Fruit fly (Drosophila melanogaster) whole organism, pupa: ENCODE data around the gene CG17141.

Experiments
- CG10348 ChIP-seq: fragments of 200-800 bp; sonication (Bioruptor generic); IDR thresholded peaks from 2 replicates; pipeline ENCODE4 v1.3.6; 2022; ENCODE audit warnings: missing biosample characterization, missing genetic modification characterization
- CG12605 ChIP-seq: fragments of 200-800 bp; sonication (Bioruptor generic); IDR thresholded peaks from 2 replicates; pipeline ENCODE4 v1.3.6; 2022; ENCODE audit warnings: missing biosample characterization, missing genetic modification characterization
- CG13204 ChIP-seq: fragments of 200-800 bp; sonication (Bioruptor generic); optimal IDR thresholded peaks from 2 replicates; lab custom pipeline; 2018; ENCODE audit warnings: missing biosample characterization, mild to moderate bottlenecking, missing genetic modification characterization, moderate library complexity
- CG14655 ChIP-seq: fragments of 200-800 bp; sonication (Bioruptor generic); optimal IDR thresholded peaks from 3 replicates; lab custom pipeline; 2017; ENCODE audit warnings: mild to moderate bottlenecking, missing biosample characterization, missing genetic modification reagents, missing genetic modification characterization
- CG15710 ChIP-seq: fragments of 200-800 bp; sonication (Bioruptor generic); optimal IDR thresholded peaks from 2 replicates; lab custom pipeline; 2018; ENCODE audit warnings: missing biosample characterization, mild to moderate bottlenecking, missing genetic modification characterization, moderate library complexity
- CG17806 ChIP-seq: fragments of 200-800 bp; sonication (Bioruptor generic); optimal IDR thresholded peaks from 2 replicates; lab custom pipeline; 2018; ENCODE audit warnings: missing biosample characterization, mild to moderate bottlenecking, missing genetic modification characterization, moderate library complexity
- CG32121 ChIP-seq: fragments of 200-800 bp; sonication (Bioruptor generic); IDR thresholded peaks from 2 replicates; pipeline ENCODE4 v1.3.6; 2022; ENCODE audit warnings: missing biosample characterization, missing genetic modification characterization
- CG34367 ChIP-seq: fragments of 200-800 bp; sonication (Bioruptor generic); optimal IDR thresholded peaks from 2 replicates; lab custom pipeline; 2018; ENCODE audit warnings: missing biosample characterization, mild to moderate bottlenecking, missing genetic modification characterization
- CG4496 ChIP-seq: fragments of 200-800 bp; sonication (Bioruptor generic); IDR thresholded peaks from 3 replicates; pipeline ENCODE4 v1.3.6; 2022; ENCODE audit warnings: missing biosample characterization, missing genetic modification characterization
- CG8159 ChIP-seq: fragments of 200-800 bp; sonication (Bioruptor generic); optimal IDR thresholded peaks from 3 replicates; lab custom pipeline; 2018; ENCODE audit warnings: missing biosample characterization, mild to moderate bottlenecking, missing genetic modification characterization, moderate library complexity
- CG8301 ChIP-seq: fragments of 200-800 bp; sonication (Bioruptor generic); optimal IDR thresholded peaks from 2 replicates; lab custom pipeline; 2018; ENCODE audit warnings: missing biosample characterization, mild to moderate bottlenecking, missing genetic modification characterization
- CG9948 ChIP-seq: fragments of 200-800 bp; sonication (Bioruptor generic); optimal IDR thresholded peaks from 2 replicates; lab custom pipeline; 2018; ENCODE audit warnings: missing biosample characterization, mild to moderate bottlenecking, missing genetic modification characterization, moderate library complexity
- D1 ChIP-seq: fragments of 200-800 bp; sonication (Bioruptor generic); optimal IDR thresholded peaks from 2 replicates; lab custom pipeline; 2018; ENCODE audit warnings: missing biosample characterization, mild to moderate bottlenecking, missing genetic modification characterization, moderate library complexity
- EcR ChIP-seq: fragments of 200-800 bp; sonication (Bioruptor generic); optimal IDR thresholded peaks from 3 replicates; lab custom pipeline; 2019; ENCODE audit warnings: missing biosample characterization, missing genetic modification characterization, mild to moderate bottlenecking, moderate library complexity, missing genetic modification reagents
- Ets98B ChIP-seq: fragments of 200-800 bp; sonication (Bioruptor generic); IDR thresholded peaks from 2 replicates; pipeline ENCODE4 v1.3.6; 2022; ENCODE audit warnings: missing biosample characterization, missing genetic modification characterization
- Pif1A ChIP-seq: fragments of 200-800 bp; sonication (Bioruptor generic); optimal IDR thresholded peaks from 3 replicates; lab custom pipeline; 2016; ENCODE audit warnings: missing biosample characterization, missing genetic modification characterization
- Pif1B ChIP-seq: fragments of 200-800 bp; sonication (Bioruptor generic); optimal IDR thresholded peaks from 3 replicates; lab custom pipeline; 2016; ENCODE audit warnings: missing biosample characterization, missing genetic modification characterization
- Snoo ChIP-seq: fragments of 200-800 bp; sonication (Bioruptor generic); optimal IDR thresholded peaks from 3 replicates; lab custom pipeline; 2017; ENCODE audit warnings: missing biosample characterization, mild to moderate bottlenecking, missing genetic modification characterization, inconsistent platforms
- fd96Ca ChIP-seq: fragments of 200-800 bp; sonication (Bioruptor generic); IDR thresholded peaks from 3 replicates; pipeline ENCODE4 v1.3.6; 2022; ENCODE audit warnings: missing biosample characterization, missing genetic modification characterization
- gl ChIP-seq: fragments of 200-800 bp; sonication (Bioruptor generic); optimal IDR thresholded peaks from 2 replicates; lab custom pipeline; 2018; ENCODE audit warnings: missing biosample characterization, mild to moderate bottlenecking, missing genetic modification characterization
- rn ChIP-seq: fragments of 200-800 bp; sonication (Bioruptor generic); IDR thresholded peaks from 2 replicates; pipeline ENCODE4 v1.3.6; 2022; ENCODE audit warnings: missing biosample characterization, missing genetic modification characterization

CG17141 gene

DNA sequence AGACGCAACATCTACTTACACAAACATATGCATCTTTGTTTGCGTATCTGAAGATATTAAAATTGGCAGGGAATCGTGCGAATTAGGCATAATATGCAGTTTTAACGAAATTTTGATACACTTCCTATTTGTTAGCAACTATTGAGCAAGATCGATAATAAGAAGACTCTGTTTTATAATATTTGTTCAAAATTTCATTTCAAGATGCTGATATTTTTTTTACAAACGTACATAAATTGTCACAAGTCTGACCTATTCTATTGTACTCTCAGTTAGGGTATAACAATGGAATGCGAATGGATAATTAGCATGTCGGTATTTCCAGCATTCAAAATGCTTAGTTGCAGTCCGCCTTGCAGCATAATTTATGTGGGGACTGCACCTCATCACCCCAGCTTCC, 19.5 kb downstream of the CG17141 start:
- TF ChIP-seq rn (0 out of 2 replicates have a peak, but pooled peaks have one; percentile 6), CG4496 (GFP tag; lab: Robert Waterston, UW) (peak; percentile 80), CG34367 (peak; percentile 31), CG9948 (tag; lab: Kevin White, UChicago) (peak; percentile 53), CG10348 (GFP tag; lab: Robert Waterston, UW) (no peak), CG12605 (GFP tag; lab: Robert Waterston, UW) (peak; percentile 55; the same call in 1 of the 2 replicates), CG32121 (peak; percentile 51; the same call in 1 of the 2 replicates), CG8301 (peak; percentile 64), CG17806 (tag; lab: Kevin White, UChicago) (peak; percentile 27), Ets98B (GFP tag; lab: Robert Waterston, UW) (peak; percentile 70), CG8159 (tag; lab: Kevin White, UChicago) (no peak)

DNA sequence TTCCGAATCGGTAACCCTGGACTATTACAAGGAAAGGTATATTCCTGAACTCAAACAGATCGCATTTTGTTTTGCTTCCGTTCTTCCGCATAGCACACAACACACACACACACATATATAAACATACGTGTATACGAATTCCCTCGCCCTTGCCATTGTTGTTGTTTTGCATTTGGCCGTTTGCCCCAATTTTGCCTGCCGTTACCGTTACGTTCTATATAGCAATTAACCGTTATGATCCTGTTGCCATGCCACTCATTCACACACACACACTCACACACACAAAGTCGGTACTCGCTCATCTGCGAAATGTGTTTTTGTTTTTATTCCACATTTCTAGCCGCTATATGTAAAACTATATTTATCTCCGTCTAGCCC, 20.0 kb downstream of the CG17141 start:
- TF ChIP-seq Pif1B (GFP tag; lab: Kevin White, UChicago) (no peak), Ets98B (GFP tag; lab: Robert Waterston, UW) (no peak), CG4496 (GFP tag; lab: Robert Waterston, UW) (no peak), EcR (GFP tag; lab: Kevin White, UChicago) (no peak), fd96Ca (GFP tag; lab: Robert Waterston, UW) (no peak), CG15710 (tag; lab: Kevin White, UChicago) (no peak), CG13204 (no peak), CG9948 (tag; lab: Kevin White, UChicago) (no peak), CG14655 (GFP tag; lab: Kevin White, UChicago) (no peak), CG8159 (tag; lab: Kevin White, UChicago) (no peak), CG12605 (GFP tag; lab: Robert Waterston, UW) (no peak), CG32121 (no peak)

DNA sequence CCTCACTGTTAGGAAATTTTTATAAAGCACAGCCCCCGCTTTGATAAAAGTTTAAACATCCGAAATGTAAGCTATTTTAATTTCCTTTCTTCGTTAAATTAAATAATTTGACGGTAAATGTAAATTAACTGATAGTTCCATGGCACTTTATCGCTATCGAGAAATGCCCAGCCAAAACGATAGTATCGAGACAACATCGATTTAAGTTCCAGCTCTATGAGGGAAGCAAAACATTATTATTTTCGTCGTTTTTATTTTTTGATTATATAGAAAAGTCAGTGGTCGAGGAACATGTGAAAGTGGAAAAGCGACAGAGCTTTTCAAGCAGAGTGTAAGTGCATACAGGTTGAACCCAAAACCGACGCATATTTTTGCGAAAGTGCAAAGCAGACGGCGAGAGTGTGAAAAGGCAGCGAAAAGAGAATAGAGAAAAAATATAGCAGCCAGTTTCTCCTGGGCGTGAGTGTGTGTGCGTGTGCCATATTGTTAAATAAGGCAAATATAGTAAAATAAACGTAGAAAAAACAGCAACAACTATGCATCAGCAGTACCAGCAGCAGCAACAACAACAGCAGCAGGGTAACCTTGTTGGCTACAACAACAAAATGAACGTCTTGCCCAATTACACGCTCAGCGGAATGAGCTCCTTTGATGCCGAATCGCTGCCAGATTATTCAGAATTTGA, 20.5 kb downstream of the CG17141 start, which contains the start of gene CG45049:
Gene CG45049 (plus strand): TSS at position 197 of the 685 bp plus-strand sequence.
- TF ChIP-seq CG13204: no peak
- TF ChIP-seq Pif1B (GFP tag; lab: Kevin White, UChicago): no peak
- no peak for TF ChIP-seq Ets98B (GFP tag; lab: Robert Waterston, UW)
- no peak for TF ChIP-seq CG15710 (tag; lab: Kevin White, UChicago)
- TF ChIP-seq EcR (GFP tag; lab: Kevin White, UChicago): no peak
- TF ChIP-seq CG8159 (tag; lab: Kevin White, UChicago): no peak
- TF ChIP-seq Pif1A (GFP tag; lab: Kevin White, UChicago): no peak
- no peak for TF ChIP-seq CG9948 (tag; lab: Kevin White, UChicago)
- TF ChIP-seq Snoo: no peak
- no peak for TF ChIP-seq rn
- TF ChIP-seq fd96Ca (GFP tag; lab: Robert Waterston, UW): no peak
- TF ChIP-seq CG14655 (GFP tag; lab: Kevin White, UChicago): no peak
- TF ChIP-seq CG10348 (GFP tag; lab: Robert Waterston, UW): no peak
- TF ChIP-seq CG17806 (tag; lab: Kevin White, UChicago): no peak

DNA sequence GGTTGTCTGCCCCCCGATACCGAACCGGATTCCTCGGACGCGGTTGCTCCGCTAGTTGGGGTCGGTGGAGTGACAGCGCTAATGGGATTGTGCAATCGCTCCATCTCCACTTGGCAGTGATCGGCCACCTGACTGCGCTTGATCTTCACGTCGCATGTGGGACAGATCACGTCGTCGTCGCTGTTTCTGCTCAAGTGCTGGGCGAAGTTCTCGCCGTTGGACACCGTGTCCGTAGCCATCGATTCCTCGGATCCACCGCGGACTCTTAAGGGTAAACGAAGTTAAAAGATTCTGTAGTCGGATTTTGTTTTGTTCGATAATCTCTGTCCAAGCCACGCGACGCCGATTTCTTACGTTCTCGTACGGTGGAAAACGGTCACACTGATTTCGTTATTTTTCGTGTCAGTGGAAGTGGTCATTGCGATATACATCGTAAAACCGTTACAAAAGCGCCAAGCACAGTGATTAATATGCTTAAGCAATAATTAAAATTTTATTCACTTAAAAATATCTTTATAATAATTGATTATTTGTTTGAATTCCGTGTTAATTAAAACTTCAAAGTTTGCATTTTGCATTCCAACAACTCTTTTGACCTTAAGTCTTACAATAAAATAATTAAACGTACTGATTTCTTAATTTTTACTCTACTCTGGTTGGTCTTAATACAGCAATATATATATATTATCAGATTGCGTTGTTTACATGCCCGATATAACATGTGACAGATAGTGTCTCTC, 21.2 kb downstream of the CG17141 start, which contains the start of gene RNF220:
Gene RNF220 (minus strand): TSS at position 384 of the 740 bp plus-strand sequence.
- 0 out of 3 replicates have a peak, but pooled peaks have one; percentile 29 for TF ChIP-seq CG4496 (GFP tag; lab: Robert Waterston, UW)
- no peak; the same call in 1 of the 2 replicates for TF ChIP-seq CG32121
- peak; percentile 1 for TF ChIP-seq Snoo
- TF ChIP-seq CG8159 (tag; lab: Kevin White, UChicago): peak; percentile 25
- TF ChIP-seq CG10348 (GFP tag; lab: Robert Waterston, UW): no peak
- TF ChIP-seq CG14655 (GFP tag; lab: Kevin White, UChicago): peak; percentile 41
- peak; percentile 2 for TF ChIP-seq CG15710 (tag; lab: Kevin White, UChicago)

DNA sequence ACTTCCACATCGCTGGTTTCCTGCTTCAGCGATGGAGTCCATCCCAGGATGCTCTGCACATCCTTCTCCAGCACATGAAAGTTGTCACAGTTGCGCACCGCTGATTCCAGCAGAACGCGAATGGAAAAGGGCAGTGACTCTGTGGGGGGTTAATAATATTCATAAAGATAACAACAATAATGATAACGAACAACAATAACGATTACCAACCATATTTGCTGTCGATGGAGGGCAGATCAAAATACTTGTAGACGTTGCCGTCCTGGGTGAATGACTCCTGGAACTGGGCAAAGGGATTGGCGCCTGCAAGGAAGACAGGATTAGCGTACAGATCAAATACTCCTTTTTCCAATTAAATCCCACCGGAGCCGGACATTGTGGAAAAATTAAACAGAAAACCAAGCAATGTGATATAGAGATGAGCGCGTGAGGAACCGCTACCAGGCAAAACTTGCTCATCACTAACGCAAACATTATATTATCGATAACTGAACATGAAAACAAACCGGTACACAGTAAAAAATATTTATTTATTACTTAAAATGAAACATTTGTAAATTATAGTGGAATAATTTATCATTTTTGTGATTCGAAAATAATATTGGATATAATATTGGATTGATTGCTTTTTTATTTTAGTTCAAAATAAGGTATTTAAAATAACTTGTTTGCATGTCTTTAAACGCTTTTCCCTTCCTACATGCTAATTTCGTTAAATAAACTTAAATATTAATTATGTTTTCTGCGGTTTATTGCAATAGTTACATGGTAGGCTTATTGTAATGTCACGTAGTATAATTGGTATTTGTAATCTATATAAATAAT, 23.0 kb downstream of the CG17141 start, which contains the start of gene Irp-1A:
Gene Irp-1A (minus strand): TSS at position 439 of the 825 bp plus-strand sequence.
- TF ChIP-seq CG32121: peak; percentile 72; the same call in 1 of the 2 replicates
- peak; percentile 12 for TF ChIP-seq gl (tag; lab: Kevin White, UChicago)
- peak; percentile 72 for TF ChIP-seq CG8301
- TF ChIP-seq rn: no peak
- peak; percentile 2 for TF ChIP-seq Pif1A (GFP tag; lab: Kevin White, UChicago)
- peak; percentile 73 for TF ChIP-seq CG9948 (tag; lab: Kevin White, UChicago)
- peak; percentile 45 for TF ChIP-seq Snoo
- TF ChIP-seq CG13204: no peak
- TF ChIP-seq CG34367: peak; percentile 51
- TF ChIP-seq Pif1B (GFP tag; lab: Kevin White, UChicago): peak; percentile 38
- peak; percentile 67 for TF ChIP-seq CG15710 (tag; lab: Kevin White, UChicago)
- TF ChIP-seq CG14655 (GFP tag; lab: Kevin White, UChicago): peak; percentile 66
- peak; percentile 86 for TF ChIP-seq CG12605 (GFP tag; lab: Robert Waterston, UW)
- peak; percentile 48; the same call in 2 of the 3 replicates for TF ChIP-seq CG4496 (GFP tag; lab: Robert Waterston, UW)
- TF ChIP-seq EcR (GFP tag; lab: Kevin White, UChicago): peak; percentile 86
- no peak for TF ChIP-seq D1 (tag; lab: Kevin White, UChicago)
- no peak for TF ChIP-seq fd96Ca (GFP tag; lab: Robert Waterston, UW)
- peak; percentile 71 for TF ChIP-seq Ets98B (GFP tag; lab: Robert Waterston, UW)
- peak; percentile 72 for TF ChIP-seq CG17806 (tag; lab: Kevin White, UChicago)
- no peak for TF ChIP-seq CG10348 (GFP tag; lab: Robert Waterston, UW)
- TF ChIP-seq CG8159 (tag; lab: Kevin White, UChicago): peak; percentile 77
- TF ChIP-seq, all 21 proteins: peak for 16
